Fruit fly (Drosophila melanogaster) whole organism, prepupa: Measurements from ENCODE around the gene CG17129.

Experiments used
- Blimp-1 ChIP-seq: fragments of 200-800 bp; sonication (Bioruptor generic); optimal IDR thresholded peaks from 3 replicates; lab custom pipeline; 2017; ENCODE audit warnings: missing biosample characterization, missing genetic modification characterization, mild to moderate bottlenecking, moderate library complexity, missing genetic modification reagents
- CG10631 ChIP-seq: fragments of 200-800 bp; sonication (Bioruptor generic); optimal IDR thresholded peaks from 2 replicates; lab custom pipeline; 2016; ENCODE audit warnings: missing biosample characterization, missing genetic modification characterization
- CG11294 ChIP-seq: fragments of 200-800 bp; sonication (Bioruptor generic); IDR thresholded peaks from 2 replicates; pipeline ENCODE4 v1.3.6; 2022; ENCODE audit warnings: missing biosample characterization, missing genetic modification characterization
- CG11902 ChIP-seq: fragments of 200-800 bp; sonication (Bioruptor generic); optimal IDR thresholded peaks from 3 replicates; lab custom pipeline; 2016; ENCODE audit warnings: missing biosample characterization, missing genetic modification characterization
- CG15336 ChIP-seq: fragments of 200-800 bp; sonication (Bioruptor generic); IDR thresholded peaks from 2 replicates; pipeline ENCODE4 v1.3.6; 2022; ENCODE audit warnings: missing biosample characterization, missing genetic modification characterization
- CG1621 ChIP-seq: fragments of 200-800 bp; sonication (Bioruptor generic); optimal IDR thresholded peaks from 3 replicates; lab custom pipeline; 2018; ENCODE audit warnings: missing biosample characterization, mild to moderate bottlenecking, missing genetic modification characterization
- CG16779 ChIP-seq: fragments of 200-800 bp; sonication (Bioruptor generic); optimal IDR thresholded peaks from 3 replicates; lab custom pipeline; 2017; ENCODE audit warnings: missing biosample characterization, mild to moderate bottlenecking, missing genetic modification characterization
- CG31627 ChIP-seq: fragments of 200-800 bp; sonication (Bioruptor generic); optimal IDR thresholded peaks from 3 replicates; lab custom pipeline; 2016; ENCODE audit warnings: missing biosample characterization, missing genetic modification characterization
- CG34406 ChIP-seq: fragments of 200-800 bp; sonication (Bioruptor generic); optimal IDR thresholded peaks from 3 replicates; lab custom pipeline; 2016; ENCODE audit warnings: missing biosample characterization, missing genetic modification characterization
- CG6276 ChIP-seq: fragments of 200-800 bp; sonication (Bioruptor generic); optimal IDR thresholded peaks from 2 replicates; lab custom pipeline; 2017; ENCODE audit warnings: missing biosample characterization, mild to moderate bottlenecking, missing genetic modification characterization
- CG6792 ChIP-seq: fragments of 200-800 bp; sonication (Bioruptor generic); optimal IDR thresholded peaks from 3 replicates; lab custom pipeline; 2016; ENCODE audit warnings: missing biosample characterization, missing genetic modification characterization
- CG6808 ChIP-seq: fragments of 200-800 bp; sonication (Bioruptor generic); optimal IDR thresholded peaks from 3 replicates; lab custom pipeline; 2017; ENCODE audit warnings: missing biosample characterization, missing genetic modification characterization, mild to moderate bottlenecking, moderate library complexity, missing genetic modification reagents
- CG6854 ChIP-seq: fragments of 200-800 bp; sonication (Bioruptor generic); optimal IDR thresholded peaks from 2 replicates; lab custom pipeline; 2017; ENCODE audit warnings: missing biosample characterization, mild to moderate bottlenecking, missing genetic modification characterization
- CG7368 ChIP-seq: fragments of 200-800 bp; sonication (Bioruptor generic); optimal IDR thresholded peaks from 3 replicates; lab custom pipeline; 2016; ENCODE audit warnings: missing biosample characterization, missing genetic modification characterization
- CG8119 ChIP-seq: fragments of 200-800 bp; sonication (Bioruptor generic); IDR thresholded peaks from 3 replicates; pipeline ENCODE4 v1.3.6; 2022; ENCODE audit warnings: missing biosample characterization, missing genetic modification characterization
- CG8319 ChIP-seq: fragments of 200-800 bp; sonication (Bioruptor generic); optimal IDR thresholded peaks from 3 replicates; lab custom pipeline; 2016; ENCODE audit warnings: missing biosample characterization, missing genetic modification characterization
- CG9139 ChIP-seq: fragments of 200-800 bp; sonication (Bioruptor generic); optimal IDR thresholded peaks from 3 replicates; lab custom pipeline; 2017; ENCODE audit warnings: missing biosample characterization, mild to moderate bottlenecking, missing genetic modification characterization
- Eip78C ChIP-seq: fragments of 200-800 bp; sonication (Bioruptor generic); peaks from one replicate; lab custom pipeline; 2016; ENCODE audit warnings: missing biosample characterization, missing genetic modification characterization
- Eip93F ChIP-seq: fragments of 200-800 bp; sonication (Bioruptor generic); optimal IDR thresholded peaks from 2 replicates; lab custom pipeline; 2016; ENCODE audit warnings: missing biosample characterization, mild to moderate bottlenecking, missing genetic modification characterization
- Ets21C ChIP-seq: fragments of 200-800 bp; sonication (Bioruptor generic); optimal IDR thresholded peaks from 3 replicates; lab custom pipeline; 2016; ENCODE audit warnings: missing biosample characterization, missing genetic modification characterization
- Ets96B ChIP-seq: fragments of 200-800 bp; optimal IDR thresholded peaks from 2 replicates; lab custom pipeline; 2019; ENCODE audit warnings: missing biosample characterization, mild to moderate bottlenecking, missing genetic modification characterization, moderate library complexity
- Gug ChIP-seq: fragments of 200-800 bp; sonication (Bioruptor generic); IDR thresholded peaks from 2 replicates; pipeline ENCODE4 v1.3.6; 2022; ENCODE audit warnings: missing biosample characterization, missing genetic modification characterization
- Hr38 ChIP-seq: sonication (Bioruptor generic); optimal IDR thresholded peaks from 2 replicates; lab custom pipeline; 2016; ENCODE audit warnings: missing biosample characterization, missing genetic modification characterization
- Hr39 ChIP-seq: fragments of 200-800 bp; sonication (Bioruptor generic); optimal IDR thresholded peaks from 2 replicates; lab custom pipeline; 2016; ENCODE audit warnings: missing biosample characterization, missing genetic modification characterization
- Lpt ChIP-seq: fragments of 200-800 bp; sonication (Bioruptor generic); optimal IDR thresholded peaks from 3 replicates; lab custom pipeline; 2016; ENCODE audit warnings: missing biosample characterization, missing genetic modification characterization
- Met ChIP-seq: fragments of 200-800 bp; sonication (Bioruptor generic); optimal IDR thresholded peaks from 3 replicates; lab custom pipeline; 2016; ENCODE audit warnings: missing biosample characterization, missing genetic modification characterization
- OdsH ChIP-seq: fragments of 200-800 bp; sonication (Bioruptor generic); optimal IDR thresholded peaks from 3 replicates; lab custom pipeline; 2016; ENCODE audit warnings: missing biosample characterization, missing genetic modification characterization
- Sox102F ChIP-seq: fragments of 200-800 bp; sonication (Bioruptor generic); optimal IDR thresholded peaks from 2 replicates; lab custom pipeline; 2016; ENCODE audit warnings: missing biosample characterization, mild to moderate bottlenecking, missing genetic modification characterization
- Sox15 ChIP-seq: fragments of 200-800 bp; sonication (Bioruptor generic); optimal IDR thresholded peaks from 3 replicates; lab custom pipeline; 2016; ENCODE audit warnings: missing biosample characterization, missing genetic modification characterization
- achi ChIP-seq: fragments of 200-800 bp; sonication (Bioruptor generic); optimal IDR thresholded peaks from 3 replicates; lab custom pipeline; 2016; ENCODE audit warnings: missing biosample characterization, missing genetic modification characterization
- acj6 ChIP-seq: fragments of 200-800 bp; sonication (Bioruptor generic); optimal IDR thresholded peaks from 3 replicates; lab custom pipeline; 2016; ENCODE audit warnings: missing biosample characterization, missing genetic modification characterization
- cyc ChIP-seq: fragments of 200-800 bp; sonication (Bioruptor generic); optimal IDR thresholded peaks from 3 replicates; lab custom pipeline; 2016; ENCODE audit warnings: missing biosample characterization, missing genetic modification characterization
- dac ChIP-seq: fragments of 200-800 bp; sonication (Bioruptor generic); optimal IDR thresholded peaks from 2 replicates; lab custom pipeline; 2017; ENCODE audit warnings: missing biosample characterization, mild to moderate bottlenecking, missing genetic modification characterization
- dsx ChIP-seq: fragments of 200-800 bp; optimal IDR thresholded peaks from 3 replicates; lab custom pipeline; 2019; ENCODE audit warnings: missing biosample characterization, mild to moderate bottlenecking, missing genetic modification characterization, moderate library complexity; ENCODE audit not compliant: poor library complexity, severe bottlenecking
- eg ChIP-seq: fragments of 200-800 bp; sonication (Bioruptor generic); IDR thresholded peaks from 3 replicates; pipeline ENCODE4 v1.3.6; 2022; ENCODE audit warnings: missing biosample characterization, missing genetic modification characterization
- fd85E ChIP-seq: fragments of 200-800 bp; sonication (Bioruptor generic); optimal IDR thresholded peaks from 3 replicates; lab custom pipeline; 2016; ENCODE audit warnings: missing biosample characterization, missing genetic modification characterization
- fkh ChIP-seq: fragments of 200-800 bp; sonication (Bioruptor generic); optimal IDR thresholded peaks from 3 replicates; lab custom pipeline; 2017; ENCODE audit warnings: missing biosample characterization, mild to moderate bottlenecking, missing genetic modification characterization, moderate library complexity
- lz ChIP-seq: fragments of 200-800 bp; sonication (Bioruptor generic); optimal IDR thresholded peaks from 3 replicates; lab custom pipeline; 2016; ENCODE audit warnings: missing biosample characterization, missing genetic modification characterization
- pdm3 ChIP-seq: fragments of 200-800 bp; sonication (Bioruptor generic); optimal IDR thresholded peaks from 3 replicates; lab custom pipeline; 2016; ENCODE audit warnings: missing biosample characterization, missing genetic modification characterization
- salr ChIP-seq, 2 experiments: fragments of 200-800 bp; sonication (Bioruptor generic); optimal IDR thresholded peaks; 3 replicates each; lab custom pipeline; 2016 to 2018; ENCODE audit warnings: missing biosample characterization in 2 of 2, missing genetic modification characterization in 2 of 2, mild to moderate bottlenecking in 1 of 2
- spab ChIP-seq: fragments of 200-800 bp; sonication (Bioruptor generic); optimal IDR thresholded peaks from 2 replicates; lab custom pipeline; 2017; ENCODE audit warnings: missing biosample characterization, mild to moderate bottlenecking, missing genetic modification characterization, missing genetic modification reagents
- ss ChIP-seq, 2 experiments: fragments of 200-800 bp; sonication (Bioruptor generic); optimal IDR thresholded peaks; 2 replicates in 1 of 2; 3 replicates in 1 of 2; lab custom pipeline; 2017 to 2018; ENCODE audit warnings: mild to moderate bottlenecking in 2 of 2, missing biosample characterization in 2 of 2, missing genetic modification characterization in 2 of 2, moderate library complexity in 1 of 2
- svp ChIP-seq: fragments of 200-800 bp; sonication (Bioruptor generic); peaks from one replicate; lab custom pipeline; 2016; ENCODE audit warnings: missing biosample characterization, missing genetic modification characterization
- topi ChIP-seq: fragments of 200-800 bp; sonication (Bioruptor generic); optimal IDR thresholded peaks from 3 replicates; lab custom pipeline; 2016; ENCODE audit warnings: missing biosample characterization, missing genetic modification characterization
- vri ChIP-seq: fragments of 200-800 bp; sonication (Bioruptor generic); optimal IDR thresholded peaks from 3 replicates; lab custom pipeline; 2016; ENCODE audit warnings: missing biosample characterization, mild to moderate bottlenecking, missing genetic modification characterization

CG17129 gene

dm6 chr3L:642146-642864 lies 37.8 kb downstream of the CG17129 start (continued):
- TF ChIP-seq CG1621 (no peak), ss (GFP tag; optimal IDR thresholded peaks at IDR 0.05; lab: Kevin White, UChicago) (no peak), fd85E (GFP tag; lab: Kevin White, UChicago) (no peak), Ets96B (tag; lab: Kevin White, UChicago) (peak; percentile 54), svp (GFP tag; lab: Kevin White, UChicago) (peak; percentile 25), CG10631 (GFP tag; lab: Kevin White, UChicago) (peak; percentile 57), Sox102F (GFP tag; lab: Kevin White, UChicago) (no peak), dac (GFP tag; lab: Kevin White, UChicago) (no peak), achi (peak; percentile 48), CG6792 (GFP tag; lab: Kevin White, UChicago) (no peak), CG11294 (no peak), Ets21C (GFP tag; lab: Kevin White, UChicago) (no peak), topi (GFP tag; lab: Kevin White, UChicago) (no peak), eg (GFP tag; lab: Robert Waterston, UW) (0 out of 3 replicates have a peak, but pooled peaks have one; percentile 11), CG8119 (GFP tag; lab: Robert Waterston, UW) (peak; percentile 64; the same call in 2 of the 3 replicates), CG7368 (no peak), acj6 (GFP tag; lab: Kevin White, UChicago) (peak; percentile 29), spab (GFP tag; lab: Kevin White, UChicago) (peak; percentile 37), Gug (GFP tag; lab: Robert Waterston, UW) (peak; percentile 29; the same call in 1 of the 2 replicates), vri (no peak), Eip93F (GFP tag; lab: Kevin White, UChicago) (no peak), CG11902 (no peak), CG34406 (GFP tag; lab: Kevin White, UChicago) (peak; percentile 18), Blimp-1 (GFP tag; lab: Kevin White, UChicago) (no peak), CG9139 (no peak), Met (no peak), CG8319 (no peak)

dm6 chr3L:641436-641835 lies 38.7 kb downstream of the CG17129 start:
- TF ChIP-seq CG8119 (GFP tag; lab: Robert Waterston, UW) (0 out of 3 replicates have a peak, but pooled peaks have one; percentile 23), pdm3 (no peak), eg (GFP tag; lab: Robert Waterston, UW) (0 out of 3 replicates have a peak, but pooled peaks have one; percentile 38), CG6854 (GFP tag; lab: Kevin White, UChicago) (no peak)

dm6 chr3L:640324-640974 lies 39.7 kb downstream of the CG17129 start:
- TF ChIP-seq Gug (GFP tag; lab: Robert Waterston, UW) (peak; percentile 77), dsx (GFP tag; lab: Kevin White, UChicago) (peak; percentile 88), Lpt (peak; percentile 92), CG6854 (GFP tag; lab: Kevin White, UChicago) (peak; percentile 87), CG31627 (peak; percentile 95), spab (GFP tag; lab: Kevin White, UChicago) (peak; percentile 89), cyc (GFP tag; lab: Kevin White, UChicago) (peak; percentile 95), svp (GFP tag; lab: Kevin White, UChicago) (peak; percentile 98), Hr38 (no peak), Blimp-1 (GFP tag; lab: Kevin White, UChicago) (peak; percentile 80), salr (GFP tag; optimal IDR thresholded peaks at IDR 0.05; lab: Kevin White, UChicago) (peak; percentile 89), CG6276 (GFP tag; lab: Kevin White, UChicago) (peak; percentile 82), Sox15 (peak; percentile 87), OdsH (peak; percentile 95), CG7368 (peak; percentile 91), CG8319 (peak; percentile 87), ss (GFP tag; optimal IDR thresholded peaks at IDR 0.05; lab: Kevin White, UChicago) (peak; percentile 89 to 91), CG16779 (peak; percentile 82), Eip78C (peak; percentile 98), achi (peak; percentile 92), acj6 (GFP tag; lab: Kevin White, UChicago) (peak; percentile 95), CG10631 (GFP tag; lab: Kevin White, UChicago) (peak; percentile 89), fkh (GFP tag; lab: Kevin White, UChicago) (peak; percentile 23), Hr39 (GFP tag; lab: Kevin White, UChicago) (peak; percentile 95), CG15336 (GFP tag; lab: Robert Waterston, UW) (peak; percentile 87), lz (GFP tag; lab: Kevin White, UChicago) (peak; percentile 95), CG6808 (GFP tag; lab: Kevin White, UChicago) (peak; percentile 92), dac (GFP tag; lab: Kevin White, UChicago) (peak; percentile 76)
